Fruit fly (Drosophila melanogaster) whole organism: ENCODE data around the gene Sym.

Experiments
- CG8478 ChIP-seq: fragments of >200 bp; optimal IDR thresholded peaks from 2 replicates; lab custom pipeline; 2018; ENCODE audit warnings: inconsistent platforms
- Dll ChIP-seq: fragments of >200 bp; optimal IDR thresholded peaks from 2 replicates; lab custom pipeline; 2017
- pan ChIP-seq: fragments of >200 bp; optimal IDR thresholded peaks from 2 replicates; lab custom pipeline; 2017
- psq ChIP-seq: fragments of >200 bp; optimal IDR thresholded peaks from 2 replicates; lab custom pipeline; 2017
- usp ChIP-seq: fragments of >200 bp; optimal IDR thresholded peaks from 2 replicates; lab custom pipeline; 2017; ENCODE audit warnings: missing biosample characterization, missing genetic modification characterization, mixed read lengths

dm6 chr3R:5754594-5754993 is 12.3 kb upstream of the Sym start, which contains the start of gene Dcps:
- no peak for TF ChIP-seq CG8478 (lab: Kevin White, UChicago)
- TF ChIP-seq usp (GFP tag; lab: Kevin White, UChicago): no peak
- no peak for TF ChIP-seq Dll (lab: Kevin White, UChicago)
- no peak for TF ChIP-seq pan (lab: Kevin White, UChicago)
- no peak for TF ChIP-seq psq (lab: Kevin White, UChicago)
